In genomic region chr2L:9598390-9598789, dm6 we compare ENCODE assay signal across 1 fruit fly cellular context.
TF ChIP-seq lines count a peak whose summit lies in the region.

No protein-coding gene starts in this region.

TF ChIP-seq in whole organism, embryonic, 481 proteins besides CTCF, POLR2A, EP300 and RAD21 (continued from another document and continues in another):
- peak; percentile 74 for TF ChIP-seq tgo (GFP tag; IDR thresholded peaks at IDR 0.05; lab: Robert Waterston, UW)
- no peak for TF ChIP-seq CG16779 (GFP tag; IDR thresholded peaks at IDR 0.05; lab: Robert Waterston, UW)
- peak; percentile 56 for TF ChIP-seq Gsc (GFP tag; IDR thresholded peaks at IDR 0.05; lab: Robert Waterston, UW)
- peak; percentile 61 for TF ChIP-seq Abd-B (GFP tag; optimal IDR thresholded peaks at IDR 0.05; lab: Kevin White, UChicago)
- TF ChIP-seq ewg (GFP tag; optimal IDR thresholded peaks at IDR 0.05; lab: Kevin White, UChicago) = peak; percentile 17
- TF ChIP-seq twi (tag; optimal IDR thresholded peaks at IDR 0.05; lab: Kevin White, UChicago) = peak; percentile 68
- peak; percentile 70 for TF ChIP-seq Spps (tag; optimal IDR thresholded peaks at IDR 0.05; lab: Kevin White, UChicago)
- no peak for TF ChIP-seq trh (GFP tag; optimal IDR thresholded peaks at IDR 0.05; lab: Kevin White, UChicago)
- peak; percentile 6 for TF ChIP-seq CG10654 (GFP tag; optimal IDR thresholded peaks at IDR 0.05; lab: Kevin White, UChicago)
- no peak for TF ChIP-seq NfI (GFP tag; optimal IDR thresholded peaks at IDR 0.05; lab: Kevin White, UChicago)
- TF ChIP-seq CG9932 (GFP tag; IDR thresholded peaks at IDR 0.05; lab: Robert Waterston, UW) = no peak
- no peak for TF ChIP-seq Ravus (GFP tag; IDR thresholded peaks at IDR 0.05; lab: Robert Waterston, UW)
- no peak for TF ChIP-seq maf-S (GFP tag; optimal IDR thresholded peaks at IDR 0.05; lab: Kevin White, UChicago)
- peak; percentile 36 for TF ChIP-seq CG17385 (GFP tag; optimal IDR thresholded peaks at IDR 0.05; lab: Kevin White, UChicago)
- TF ChIP-seq CG2712 (tag; optimal IDR thresholded peaks at IDR 0.05; lab: Kevin White, UChicago) = peak; percentile 86
- TF ChIP-seq CG10267 (tag; optimal IDR thresholded peaks at IDR 0.05; lab: Kevin White, UChicago) = peak; percentile 77
- no peak for TF ChIP-seq CG14860 (GFP tag; IDR thresholded peaks at IDR 0.05; lab: Robert Waterston, UW; ENCODE audit: partially characterized antibody)
- TF ChIP-seq CG30431 (GFP tag; optimal IDR thresholded peaks at IDR 0.05; lab: Kevin White, UChicago) = peak; percentile 67
- peak; percentile 49 for TF ChIP-seq Hsf (GFP tag; optimal IDR thresholded peaks at IDR 0.05; lab: Kevin White, UChicago)
- TF ChIP-seq Doc3 (GFP tag; IDR thresholded peaks at IDR 0.05; lab: Robert Waterston, UW; ENCODE audit: partially characterized antibody) = no peak
- peak; percentile 59 for TF ChIP-seq CG31224 (GFP tag; IDR thresholded peaks at IDR 0.05; lab: Robert Waterston, UW)
- TF ChIP-seq hth (optimal IDR thresholded peaks at IDR 0.05; lab: Kevin White, UChicago) = no peak
- no peak for TF ChIP-seq BtbVII (GFP tag; optimal IDR thresholded peaks at IDR 0.05; lab: Kevin White, UChicago)
- peak; percentile 7 for TF ChIP-seq CG10462 (GFP tag; optimal IDR thresholded peaks at IDR 0.05; lab: Kevin White, UChicago)
- no peak for TF ChIP-seq CG14965 (GFP tag; optimal IDR thresholded peaks at IDR 0.05; lab: Kevin White, UChicago; ENCODE audit: borderline replicate concordance)
- TF ChIP-seq CG8765 (GFP tag; IDR thresholded peaks at IDR 0.05; lab: Robert Waterston, UW) = peak; percentile 79; the same call in 1 of the 2 replicates
- peak; percentile 44 for TF ChIP-seq CG12219 (GFP tag; optimal IDR thresholded peaks at IDR 0.05; lab: Kevin White, UChicago)
- TF ChIP-seq Camta (GFP tag; optimal IDR thresholded peaks at IDR 0.05; lab: Kevin White, UChicago) = no peak
- peak; percentile 67 for TF ChIP-seq Oli (tag; optimal IDR thresholded peaks at IDR 0.05; lab: Kevin White, UChicago)
- TF ChIP-seq ro (GFP tag; IDR thresholded peaks at IDR 0.05; lab: Robert Waterston, UW) = peak; percentile 38; the same call in 1 of the 2 replicates
- peak; percentile 78 for TF ChIP-seq gcm (GFP tag; optimal IDR thresholded peaks at IDR 0.05; lab: Kevin White, UChicago)
- no peak for TF ChIP-seq CrebB (tag; optimal IDR thresholded peaks at IDR 0.05; lab: Kevin White, UChicago)
- TF ChIP-seq YL-1 (GFP tag; optimal IDR thresholded peaks at IDR 0.05; lab: Kevin White, UChicago) = no peak
- no peak for TF ChIP-seq Hand (GFP tag; optimal IDR thresholded peaks at IDR 0.05; lab: Kevin White, UChicago)
- peak; percentile 50; the same call in 1 of the 2 replicates for TF ChIP-seq CG7372 (GFP tag; IDR thresholded peaks at IDR 0.05; lab: Robert Waterston, UW)
- TF ChIP-seq nerfin-1 (tag; optimal IDR thresholded peaks at IDR 0.05; lab: Kevin White, UChicago) = peak; percentile 44
- TF ChIP-seq ERR (GFP tag; optimal IDR thresholded peaks at IDR 0.05; lab: Kevin White, UChicago) = no peak
- peak; percentile 60 for TF ChIP-seq CG17359 (tag; optimal IDR thresholded peaks at IDR 0.05; lab: Kevin White, UChicago)
- peak; percentile 71 for TF ChIP-seq CG11093 (GFP tag; IDR thresholded peaks at IDR 0.05; lab: Robert Waterston, UW)
- TF ChIP-seq exex (tag; optimal IDR thresholded peaks at IDR 0.05; lab: Kevin White, UChicago) = no peak
- TF ChIP-seq CG6791 (GFP tag; IDR thresholded peaks at IDR 0.05; lab: Robert Waterston, UW; ENCODE audit: partially characterized antibody) = no peak
- TF ChIP-seq CG4854 (GFP tag; optimal IDR thresholded peaks at IDR 0.05; lab: Kevin White, UChicago) = no peak
- peak in 1 of 3 experiments; percentile 43 for TF ChIP-seq Stat92E (GFP tag; optimal IDR thresholded peaks at IDR 0.05; lab: Kevin White, UChicago)
- peak; percentile 70 for TF ChIP-seq CG8388 (GFP tag; optimal IDR thresholded peaks at IDR 0.05; lab: Kevin White, UChicago)
- no peak for TF ChIP-seq CG6854 (GFP tag; optimal IDR thresholded peaks at IDR 0.05; lab: Kevin White, UChicago)
- TF ChIP-seq CG2199 (GFP tag; IDR thresholded peaks at IDR 0.05; lab: Robert Waterston, UW) = peak; percentile 79; the same call in 1 of the 3 replicates
- TF ChIP-seq Usf (GFP tag; optimal IDR thresholded peaks at IDR 0.05; lab: Kevin White, UChicago) = peak; percentile 44
- TF ChIP-seq CG9876 (GFP tag; optimal IDR thresholded peaks at IDR 0.05; lab: Kevin White, UChicago) = no peak
- TF ChIP-seq yki (optimal IDR thresholded peaks at IDR 0.05; lab: Kevin White, UChicago) = no peak
- TF ChIP-seq Hmr (GFP tag; optimal IDR thresholded peaks at IDR 0.05; lab: Kevin White, UChicago) = no peak
- peak; percentile 82 for TF ChIP-seq lmd (GFP tag; IDR thresholded peaks at IDR 0.05; lab: Robert Waterston, UW)
- peak; percentile 57; the same call in 1 of the 2 replicates for TF ChIP-seq klu (GFP tag; IDR thresholded peaks at IDR 0.05; lab: Robert Waterston, UW)
- TF ChIP-seq Fer2 (tag; optimal IDR thresholded peaks at IDR 0.05; lab: Kevin White, UChicago) = no peak
- no peak for TF ChIP-seq CG3065 (GFP tag; optimal IDR thresholded peaks at IDR 0.05; lab: Kevin White, UChicago)
- TF ChIP-seq jing (GFP tag; optimal IDR thresholded peaks at IDR 0.05; lab: Kevin White, UChicago) = peak; percentile 40
- TF ChIP-seq B-H1 (GFP tag; IDR thresholded peaks at IDR 0.05; lab: Robert Waterston, UW) = peak; percentile 29; the same call in 2 of the 3 replicates
- no peak for TF ChIP-seq kni (GFP tag; optimal IDR thresholded peaks at IDR 0.05; lab: Kevin White, UChicago)
- no peak for TF ChIP-seq btn (GFP tag; optimal IDR thresholded peaks at IDR 0.05; lab: Kevin White, UChicago)
- TF ChIP-seq E2f2 (GFP tag; IDR thresholded peaks at IDR 0.05; lab: Robert Waterston, UW) = peak; percentile 49; the same call in 1 of the 2 replicates
- TF ChIP-seq CG8924 (tag; optimal IDR thresholded peaks at IDR 0.05; lab: Kevin White, UChicago) = peak; percentile 73
- no peak for TF ChIP-seq Elba2 (GFP tag; optimal IDR thresholded peaks at IDR 0.05; lab: Kevin White, UChicago)
- no peak for TF ChIP-seq bowl (GFP tag; IDR thresholded peaks at IDR 0.05; lab: Robert Waterston, UW)
- TF ChIP-seq her (GFP tag; optimal IDR thresholded peaks at IDR 0.05; lab: Kevin White, UChicago) = no peak
- TF ChIP-seq CG14014 (GFP tag; IDR thresholded peaks at IDR 0.05; lab: Robert Waterston, UW) = 0 out of 2 replicates have a peak, but pooled peaks have one; percentile 41
- TF ChIP-seq Nf-YB (GFP tag; optimal IDR thresholded peaks at IDR 0.05; lab: Kevin White, UChicago) = peak; percentile 22
- TF ChIP-seq CG4617 (GFP tag; optimal IDR thresholded peaks at IDR 0.05; lab: Kevin White, UChicago; ENCODE audit: borderline replicate concordance) = peak; percentile 16
- TF ChIP-seq sob (GFP tag; IDR thresholded peaks at IDR 0.05; lab: Robert Waterston, UW) = peak; percentile 73; the same call in 1 of the 2 replicates
- peak; percentile 1 for TF ChIP-seq pum (GFP tag; optimal IDR thresholded peaks at IDR 0.05; lab: Kevin White, UChicago)
- TF ChIP-seq CG17802 (tag; optimal IDR thresholded peaks at IDR 0.05; lab: Kevin White, UChicago) = no peak
- no peak for TF ChIP-seq Mes4 (GFP tag; optimal IDR thresholded peaks at IDR 0.05; lab: Kevin White, UChicago)
- TF ChIP-seq CG17186 (GFP tag; optimal IDR thresholded peaks at IDR 0.05; lab: Kevin White, UChicago) = no peak
- peak; percentile 54; the same call in 2 of the 3 replicates for TF ChIP-seq Aef1 (GFP tag; IDR thresholded peaks at IDR 0.05; lab: Robert Waterston, UW)
- peak; percentile 31 for TF ChIP-seq Lhr (GFP tag; optimal IDR thresholded peaks at IDR 0.05; lab: Kevin White, UChicago)
- TF ChIP-seq CG11696 (GFP tag; IDR thresholded peaks at IDR 0.05; lab: Robert Waterston, UW) = no peak
- no peak for TF ChIP-seq gro (GFP tag; optimal IDR thresholded peaks at IDR 0.05; lab: Kevin White, UChicago)
- TF ChIP-seq ash1 (GFP tag; optimal IDR thresholded peaks at IDR 0.05; lab: Kevin White, UChicago) = no peak
- no peak for TF ChIP-seq NC2β (GFP tag; optimal IDR thresholded peaks at IDR 0.05; lab: Kevin White, UChicago)
- TF ChIP-seq gt (GFP tag; IDR thresholded peaks at IDR 0.05; lab: Robert Waterston, UW) = peak; percentile 72
- TF ChIP-seq vfl (GFP tag; optimal IDR thresholded peaks at IDR 0.05; lab: Kevin White, UChicago) = no peak
- no peak for TF ChIP-seq grn (GFP tag; optimal IDR thresholded peaks at IDR 0.05; lab: Kevin White, UChicago)
- TF ChIP-seq CG31441 (GFP tag; IDR thresholded peaks at IDR 0.05; lab: Robert Waterston, UW) = peak; percentile 69
- TF ChIP-seq Drgx (GFP tag; IDR thresholded peaks at IDR 0.05; lab: Robert Waterston, UW) = no peak; the same call in none of the 2 replicates
- peak; percentile 44; the same call in 1 of the 2 replicates for TF ChIP-seq dimm (GFP tag; IDR thresholded peaks at IDR 0.05; lab: Robert Waterston, UW)
- TF ChIP-seq Lim3 (GFP tag; IDR thresholded peaks at IDR 0.05; lab: Robert Waterston, UW) = no peak
- TF ChIP-seq CG32532 (GFP tag; IDR thresholded peaks at IDR 0.05; lab: Robert Waterston, UW) = peak; percentile 47; the same call in 1 of the 2 replicates
- TF ChIP-seq emc (GFP tag; optimal IDR thresholded peaks at IDR 0.05; lab: Kevin White, UChicago) = no peak
- no peak for TF ChIP-seq CG4707 (GFP tag; optimal IDR thresholded peaks at IDR 0.05; lab: Kevin White, UChicago)
- peak; percentile 76 for TF ChIP-seq ttk (GFP tag; IDR thresholded peaks at IDR 0.05; lab: Robert Waterston, UW)
- TF ChIP-seq nau (GFP tag; optimal IDR thresholded peaks at IDR 0.05; lab: Kevin White, UChicago) = no peak
- TF ChIP-seq CG11456 (GFP tag; IDR thresholded peaks at IDR 0.05; lab: Robert Waterston, UW) = peak; percentile 70; the same call in 2 of the 3 replicates
- peak; percentile 17 for TF ChIP-seq gcm2 (GFP tag; optimal IDR thresholded peaks at IDR 0.05; lab: Kevin White, UChicago)
- peak; percentile 75 for TF ChIP-seq CG16815 (GFP tag; optimal IDR thresholded peaks at IDR 0.05; lab: Kevin White, UChicago)
- peak; percentile 65 for TF ChIP-seq CG5953 (GFP tag; IDR thresholded peaks at IDR 0.05; lab: Robert Waterston, UW)
- peak; percentile 76 for TF ChIP-seq CG4424 (GFP tag; optimal IDR thresholded peaks at IDR 0.05; lab: Kevin White, UChicago)
- TF ChIP-seq ac (GFP tag; optimal IDR thresholded peaks at IDR 0.05; lab: Kevin White, UChicago) = peak; percentile 65
- no peak for TF ChIP-seq Adf1 (GFP tag; IDR thresholded peaks at IDR 0.05; lab: Robert Waterston, UW)
- peak; percentile 52; the same call in 1 of the 2 replicates for TF ChIP-seq CG6272 (GFP tag; IDR thresholded peaks at IDR 0.05; lab: Robert Waterston, UW)
- TF ChIP-seq fd102C (GFP tag; optimal IDR thresholded peaks at IDR 0.05; lab: Kevin White, UChicago) = peak; percentile 75
- no peak for TF ChIP-seq MBD-R2 (GFP tag; IDR thresholded peaks at IDR 0.05; lab: Robert Waterston, UW)
- 0 out of 3 replicates have a peak, but pooled peaks have one; percentile 18 for TF ChIP-seq sr (GFP tag; IDR thresholded peaks at IDR 0.05; lab: Robert Waterston, UW)
- no peak for TF ChIP-seq lab (GFP tag; optimal IDR thresholded peaks at IDR 0.05; lab: Kevin White, UChicago)
- no peak for TF ChIP-seq CG12659 (GFP tag; optimal IDR thresholded peaks at IDR 0.05; lab: Kevin White, UChicago)
- peak; percentile 59 for TF ChIP-seq CG1233 (GFP tag; optimal IDR thresholded peaks at IDR 0.05; lab: Kevin White, UChicago)
- peak; percentile 76 for TF ChIP-seq grau (tag; optimal IDR thresholded peaks at IDR 0.05; lab: Kevin White, UChicago)
- peak; percentile 4 for TF ChIP-seq CG9817 (tag; optimal IDR thresholded peaks at IDR 0.05; lab: Kevin White, UChicago)
- no peak for TF ChIP-seq MESR4 (GFP tag; optimal IDR thresholded peaks at IDR 0.05; lab: Kevin White, UChicago)
- no peak for TF ChIP-seq h (optimal IDR thresholded peaks at IDR 0.05; lab: Kevin White, UChicago)
- no peak for TF ChIP-seq tx (GFP tag; optimal IDR thresholded peaks at IDR 0.05; lab: Kevin White, UChicago)
- TF ChIP-seq wek (GFP tag; optimal IDR thresholded peaks at IDR 0.05; lab: Kevin White, UChicago) = no peak
- no peak for TF ChIP-seq slp2 (GFP tag; optimal IDR thresholded peaks at IDR 0.05; lab: Kevin White, UChicago)
- peak; percentile 76 for TF ChIP-seq phol (tag; optimal IDR thresholded peaks at IDR 0.05; lab: Kevin White, UChicago)
- TF ChIP-seq slou (GFP tag; optimal IDR thresholded peaks at IDR 0.05; lab: Kevin White, UChicago) = no peak
- TF ChIP-seq pros (GFP tag; optimal IDR thresholded peaks at IDR 0.05; lab: Kevin White, UChicago) = no peak
- TF ChIP-seq tll (GFP tag; optimal IDR thresholded peaks at IDR 0.05; lab: Kevin White, UChicago) = peak in 1 of 2 experiments; percentile 21
- peak; percentile 14 for TF ChIP-seq CG16863 (GFP tag; optimal IDR thresholded peaks at IDR 0.05; lab: Kevin White, UChicago)
- TF ChIP-seq CG12769 (tag; optimal IDR thresholded peaks at IDR 0.05; lab: Kevin White, UChicago) = no peak
- no peak for TF ChIP-seq CG18476 (GFP tag; optimal IDR thresholded peaks at IDR 0.05; lab: Kevin White, UChicago)
- TF ChIP-seq Sry-β (GFP tag; optimal IDR thresholded peaks at IDR 0.05; lab: Kevin White, UChicago) = no peak
- peak; percentile 53; the same call in 1 of the 2 replicates for TF ChIP-seq CG14441 (GFP tag; IDR thresholded peaks at IDR 0.05; lab: Robert Waterston, UW)
- no peak for TF ChIP-seq CG17912 (GFP tag; optimal IDR thresholded peaks at IDR 0.05; lab: Kevin White, UChicago)
- TF ChIP-seq Dll (GFP tag; IDR thresholded peaks at IDR 0.05; lab: Robert Waterston, UW; ENCODE audit: partially characterized antibody) = no peak
- peak; percentile 11 for TF ChIP-seq CG2116 (GFP tag; optimal IDR thresholded peaks at IDR 0.05; lab: Kevin White, UChicago)
- TF ChIP-seq fd96Cb (tag; optimal IDR thresholded peaks at IDR 0.05; lab: Kevin White, UChicago) = peak; percentile 75
- peak; percentile 79 for TF ChIP-seq Optix (GFP tag; IDR thresholded peaks at IDR 0.05; lab: Robert Waterston, UW)
- no peak for TF ChIP-seq CG1832 (GFP tag; optimal IDR thresholded peaks at IDR 0.05; lab: Kevin White, UChicago)
- TF ChIP-seq bbx (GFP tag; IDR thresholded peaks at IDR 0.05; lab: Robert Waterston, UW; ENCODE audit: partially characterized antibody) = no peak
- peak; percentile 91 for TF ChIP-seq CG4404 (GFP tag; IDR thresholded peaks at IDR 0.05; lab: Robert Waterston, UW)
- TF ChIP-seq CG10147 (GFP tag; optimal IDR thresholded peaks at IDR 0.05; lab: Kevin White, UChicago) = no peak
- TF ChIP-seq dm (GFP tag; optimal IDR thresholded peaks at IDR 0.05; lab: Kevin White, UChicago) = no peak
- TF ChIP-seq Asciz (GFP tag; optimal IDR thresholded peaks at IDR 0.05; lab: Kevin White, UChicago) = peak; percentile 16
- peak; percentile 37; the same call in 1 of the 2 replicates for TF ChIP-seq Rfx (GFP tag; IDR thresholded peaks at IDR 0.05; lab: Robert Waterston, UW)
- TF ChIP-seq CG7786 (GFP tag; optimal IDR thresholded peaks at IDR 0.05; lab: Kevin White, UChicago) = no peak
